Worm (Caenorhabditis elegans) whole organism, young adult: ENCODE results near the gene phy-2.

Experiments
- B0336.3 ChIP-seq: fragments of 200-800 bp; sonication (Bioruptor generic); IDR thresholded peaks from 2 replicates; pipeline ENCODE4 v1.3.6; 2022; ENCODE audit warnings: missing genetic modification characterization, missing compliant biosample characterization
- C17E4.6 ChIP-seq: fragments of 200-800 bp; sonication (Bioruptor generic); IDR thresholded peaks from 2 replicates; pipeline ENCODE4 v1.3.6; 2022; ENCODE audit warnings: missing genetic modification reagents, missing genetic modification characterization, missing compliant biosample characterization
- F10E7.11 ChIP-seq: sonication (generic microtip); optimal IDR thresholded peaks from 2 replicates; lab custom pipeline; 2017; ENCODE audit warnings: mild to moderate bottlenecking, missing genetic modification characterization, moderate library complexity, missing compliant biosample characterization
- F33H1.4 ChIP-seq: fragments of 200-800 bp; sonication (Bioruptor generic); IDR thresholded peaks from 2 replicates; pipeline ENCODE4 v1.3.6; 2022; ENCODE audit warnings: missing genetic modification reagents, missing genetic modification characterization, missing compliant biosample characterization
- F52B5.7 ChIP-seq: sonication (generic microtip); optimal IDR thresholded peaks from 2 replicates; lab custom pipeline; 2016; ENCODE audit warnings: mild to moderate bottlenecking, missing genetic modification characterization, missing compliant biosample characterization
- F55B11.4 ChIP-seq: sonication (generic microtip); optimal IDR thresholded peaks from 2 replicates; lab custom pipeline; 2016; ENCODE audit warnings: missing compliant biosample characterization, missing genetic modification characterization, borderline replicate concordance; ENCODE audit not compliant: insufficient read depth
- K12H6.12 ChIP-seq: fragments of 200-800 bp; sonication (Bioruptor generic); optimal IDR thresholded peaks from 2 replicates; lab custom pipeline; 2018; ENCODE audit warnings: mild to moderate bottlenecking, missing genetic modification characterization, missing compliant biosample characterization
- T07F8.4 ChIP-seq: sonication (generic microtip); optimal IDR thresholded peaks from 2 replicates; lab custom pipeline; 2016; ENCODE audit warnings: mild to moderate bottlenecking, missing genetic modification characterization, moderate library complexity, missing compliant biosample characterization
- Y53F4B.3 ChIP-seq: fragments of 200-800 bp; sonication (Bioruptor generic); IDR thresholded peaks from 2 replicates; pipeline ENCODE4 v1.3.6; 2022; ENCODE audit warnings: missing genetic modification reagents, missing genetic modification characterization, missing compliant biosample characterization
- Y56A3A.18 ChIP-seq: fragments of 200-800 bp; sonication (Bioruptor generic); IDR thresholded peaks from 2 replicates; pipeline ENCODE4 v1.3.6; 2022; ENCODE audit warnings: missing genetic modification reagents, missing genetic modification characterization, missing compliant biosample characterization
- ZK185.1 ChIP-seq: sonication (generic microtip); optimal IDR thresholded peaks from 2 replicates; lab custom pipeline; 2016; ENCODE audit warnings: mild to moderate bottlenecking, missing genetic modification characterization, missing compliant biosample characterization; ENCODE audit not compliant: poor library complexity, severe bottlenecking
- ama-1 ChIP-seq, 3 experiments: fragments of 150-350 bp in 1 of 3; sonication (generic microtip) in 2 of 3; optimal IDR thresholded peaks; 2 replicates each; lab custom pipeline; 2014 to 2018; ENCODE audit warnings: missing biosample characterization in 2 of 3, missing genetic modification characterization in 2 of 3, missing genetic modification reagents in 2 of 3
- aptf-2 ChIP-seq: fragments of 200-800 bp; sonication (Bioruptor generic); conservative IDR thresholded peaks from 2 replicates; pipeline ENCODE4 v1.3.6; 2022; ENCODE audit warnings: missing genetic modification reagents, missing genetic modification characterization, missing compliant biosample characterization
- atf-7 ChIP-seq: sonication (generic microtip); optimal IDR thresholded peaks from 2 replicates; lab custom pipeline; 2017; ENCODE audit warnings: mild to moderate bottlenecking, missing genetic modification characterization, missing compliant biosample characterization
- ceh-58 ChIP-seq: fragments of 200-800 bp; sonication (Bioruptor generic); IDR thresholded peaks from 2 replicates; pipeline ENCODE4 v1.3.6; 2022; ENCODE audit warnings: missing genetic modification characterization, missing compliant biosample characterization
- ceh-79 ChIP-seq: sonication (generic microtip); optimal IDR thresholded peaks from 2 replicates; lab custom pipeline; 2017; ENCODE audit warnings: mild to moderate bottlenecking, missing genetic modification characterization, missing compliant biosample characterization
- egl-18 ChIP-seq: fragments of 200-800 bp; sonication (Bioruptor generic); IDR thresholded peaks from 2 replicates; pipeline ENCODE4 v1.3.6; 2022; ENCODE audit warnings: missing genetic modification reagents, missing genetic modification characterization, missing compliant biosample characterization
- ekl-4 ChIP-seq: fragments of 200-800 bp; sonication (Bioruptor generic); IDR thresholded peaks from 2 replicates; pipeline ENCODE4 v1.3.6; 2022; ENCODE audit warnings: missing genetic modification reagents, missing genetic modification characterization, missing compliant biosample characterization
- him-1 ChIP-seq: sonication (generic microtip); optimal IDR thresholded peaks from 2 replicates; lab custom pipeline; 2016; ENCODE audit warnings: missing genotype, missing genetic modification reagents, missing genetic modification characterization, missing compliant biosample characterization
- hmg-20 ChIP-seq: fragments of 200-800 bp; sonication (Bioruptor generic); IDR thresholded peaks from 2 replicates; pipeline ENCODE4 v1.3.6; 2022; ENCODE audit warnings: missing genetic modification reagents, missing genetic modification characterization, missing compliant biosample characterization
- hrde-1 ChIP-seq: sonication (generic microtip); optimal IDR thresholded peaks from 2 replicates; lab custom pipeline; 2016; ENCODE audit warnings: missing genetic modification characterization, mild to moderate bottlenecking, missing compliant biosample characterization, moderate library complexity, missing genotype, missing genetic modification reagents, borderline replicate concordance
- lin-40 ChIP-seq: sonication (generic microtip); optimal IDR thresholded peaks from 2 replicates; lab custom pipeline; 2016; ENCODE audit warnings: missing genetic modification characterization, mild to moderate bottlenecking, missing compliant biosample characterization, missing genotype, missing genetic modification reagents
- madf-10 ChIP-seq: sonication (generic microtip); optimal IDR thresholded peaks from 2 replicates; lab custom pipeline; 2016; ENCODE audit warnings: mild to moderate bottlenecking, missing genetic modification characterization, missing compliant biosample characterization
- madf-3 ChIP-seq: fragments of 200-800 bp; sonication (Bioruptor generic); IDR thresholded peaks from 2 replicates; pipeline ENCODE4 v1.3.6; 2022; ENCODE audit warnings: missing genetic modification reagents, missing genetic modification characterization, missing compliant biosample characterization
- nhr-27 ChIP-seq: fragments of 200-800 bp; sonication (Bioruptor generic); optimal IDR thresholded peaks from 2 replicates; lab custom pipeline; 2018; ENCODE audit warnings: mild to moderate bottlenecking, missing genetic modification characterization, moderate library complexity, missing compliant biosample characterization
- rcor-1 ChIP-seq: fragments of 200-800 bp; sonication (Bioruptor generic); IDR thresholded peaks from 2 replicates; pipeline ENCODE4 v1.3.6; 2022; ENCODE audit warnings: missing genetic modification reagents, missing genetic modification characterization, missing compliant biosample characterization
- rec-8 ChIP-seq, 2 experiments: sonication (generic microtip); optimal IDR thresholded peaks; 2 replicates each; lab custom pipeline; 2016; ENCODE audit warnings: mild to moderate bottlenecking in 2 of 2, missing genetic modification characterization in 2 of 2, missing genetic modification reagents in 2 of 2, missing genotype in 2 of 2, missing biosample characterization in 1 of 2, missing compliant biosample characterization in 1 of 2, moderate library complexity in 1 of 2
- rpc-1 ChIP-seq, 2 experiments: fragments of 150-350 bp in 1 of 2; sonication (generic microtip) in 1 of 2; optimal IDR thresholded peaks; 2 replicates each; lab custom pipeline; 2014 to 2018; ENCODE audit warnings: missing biosample characterization in 1 of 2, missing genetic modification characterization in 1 of 2, missing genetic modification reagents in 1 of 2, missing genotype in 1 of 2
- sdz-38 ChIP-seq: sonication (generic microtip); optimal IDR thresholded peaks from 2 replicates; lab custom pipeline; 2016; ENCODE audit warnings: missing genotype, missing genetic modification characterization, missing compliant biosample characterization
- snpc-1.1 ChIP-seq: sonication (generic microtip); optimal IDR thresholded peaks from 2 replicates; lab custom pipeline; 2017; ENCODE audit warnings: missing genetic modification characterization, mild to moderate bottlenecking, missing compliant biosample characterization, antibody characterized with exemption, moderate library complexity, missing genotype, missing genetic modification reagents; ENCODE audit not compliant: insufficient read depth
- snpc-1.3 ChIP-seq: sonication (generic microtip); optimal IDR thresholded peaks from 2 replicates; lab custom pipeline; 2017; ENCODE audit warnings: missing genetic modification characterization, mild to moderate bottlenecking, missing compliant biosample characterization, antibody characterized with exemption, moderate library complexity, missing genotype, missing genetic modification reagents; ENCODE audit not compliant: insufficient read depth
- somi-1 ChIP-seq: fragments of 200-800 bp; sonication (Bioruptor generic); optimal IDR thresholded peaks from 2 replicates; lab custom pipeline; 2018; ENCODE audit warnings: mild to moderate bottlenecking, missing genetic modification characterization, missing compliant biosample characterization
- unc-130 ChIP-seq: sonication (generic microtip); optimal IDR thresholded peaks from 2 replicates; lab custom pipeline; 2016; ENCODE audit warnings: missing genetic modification reagents, missing genetic modification characterization, missing compliant biosample characterization
- xnd-1 ChIP-seq: sonication (generic microtip); optimal IDR thresholded peaks from 2 replicates; lab custom pipeline; 2016; ENCODE audit warnings: missing genotype, missing genetic modification reagents, missing genetic modification characterization, missing compliant biosample characterization
- zfh-2 ChIP-seq: fragments of 200-800 bp; sonication (Bioruptor generic); conservative IDR thresholded peaks from 2 replicates; pipeline ENCODE4 v1.3.6; 2022; ENCODE audit warnings: missing genetic modification reagents, missing genetic modification characterization, missing compliant biosample characterization
- zim-3 ChIP-seq: sonication (generic microtip); optimal IDR thresholded peaks from 2 replicates; lab custom pipeline; 2017; ENCODE audit warnings: mild to moderate bottlenecking, missing genetic modification characterization, moderate library complexity, missing compliant biosample characterization
- ztf-3 ChIP-seq: fragments of 200-800 bp; sonication (Bioruptor generic); optimal IDR thresholded peaks from 2 replicates; lab custom pipeline; 2018; ENCODE audit warnings: mild to moderate bottlenecking, missing genetic modification characterization, missing compliant biosample characterization
- ztf-6 ChIP-seq: fragments of 200-800 bp; sonication (Bioruptor generic); IDR thresholded peaks from 2 replicates; pipeline ENCODE4 v1.3.6; 2022; ENCODE audit warnings: missing genetic modification reagents, missing genetic modification characterization, missing compliant biosample characterization

phy-2 gene

ce11 chrIV:12238851-12239250 lies 23.1 kb upstream of the phy-2 start, which contains the start of gene sre-19:
Gene sre-19, minus strand, starts transcription at chrIV:12238951.
- no peak for TF ChIP-seq K12H6.12 (tag; lab: Kevin White, UChicago)
- no peak for TF ChIP-seq zim-3
- no peak for TF ChIP-seq sdz-38 (tag; lab: Kevin White, UChicago)
- no peak for TF ChIP-seq rec-8 (tag; optimal IDR thresholded peaks at IDR 0.05; lab: Kevin White, UChicago)
- no peak for TF ChIP-seq hrde-1 (tag; lab: Kevin White, UChicago)
- no peak for TF ChIP-seq ztf-6
- no peak for TF ChIP-seq C17E4.6 (GFP tag; lab: Robert Waterston, UW)
- TF ChIP-seq F55B11.4, result no peak
- no peak for TF ChIP-seq madf-10 (tag; lab: Kevin White, UChicago)
- TF ChIP-seq Y53F4B.3 (GFP tag; lab: Robert Waterston, UW), result no peak
- TF ChIP-seq Y56A3A.18 (GFP tag; lab: Robert Waterston, UW), result no peak
- TF ChIP-seq nhr-27 (tag; lab: Kevin White, UChicago), result no peak
- no peak for TF ChIP-seq T07F8.4 (tag; lab: Kevin White, UChicago)
- no peak for TF ChIP-seq snpc-1.1
- no peak for TF ChIP-seq madf-3 (GFP tag; lab: Robert Waterston, UW)
- no peak for TF ChIP-seq unc-130
- TF ChIP-seq ZK185.1 (tag; lab: Kevin White, UChicago), result no peak
- no peak for TF ChIP-seq xnd-1 (tag; lab: Kevin White, UChicago)
- no peak for TF ChIP-seq rpc-1 (optimal IDR thresholded peaks at IDR 0.05; lab: Kevin White, UChicago)
- TF ChIP-seq rpc-1 (tag; optimal IDR thresholded peaks at IDR 0.05; lab: Kevin White, UChicago), result no peak
- no peak for TF ChIP-seq F33H1.4 (GFP tag; lab: Robert Waterston, UW)

ce11 chrIV:12236011-12236410 lies 20.2 kb upstream of the phy-2 start, which contains the start of gene sre-16:
Gene sre-16, minus strand, starts transcription at chrIV:12236111.
- TF ChIP-seq ekl-4 (GFP tag; lab: Robert Waterston, UW) (no peak), ceh-58 (no peak), somi-1 (GFP tag; lab: Kevin White, UChicago) (no peak), K12H6.12 (tag; lab: Kevin White, UChicago) (no peak), C17E4.6 (GFP tag; lab: Robert Waterston, UW) (no peak), B0336.3 (no peak), F33H1.4 (GFP tag; lab: Robert Waterston, UW) (no peak), rpc-1 (optimal IDR thresholded peaks at IDR 0.05; lab: Kevin White, UChicago) (no peak), rpc-1 (tag; optimal IDR thresholded peaks at IDR 0.05; lab: Kevin White, UChicago) (no peak), lin-40 (tag; lab: Kevin White, UChicago) (no peak), ama-1 (optimal IDR thresholded peaks at IDR 0.05; lab: Kevin White, UChicago) (no peak), ama-1 (GFP tag; optimal IDR thresholded peaks at IDR 0.05; lab: Kevin White, UChicago) (no peak), snpc-1.3 (no peak), F10E7.11 (tag; lab: Kevin White, UChicago) (no peak), him-1 (no peak), F52B5.7 (tag; lab: Kevin White, UChicago) (no peak)

- no peak for TF ChIP-seq rcor-1 (GFP tag; lab: Robert Waterston, UW)
- TF ChIP-seq ztf-3 (GFP tag; lab: Kevin White, UChicago), result no peak
- no peak for TF ChIP-seq F33H1.4 (GFP tag; lab: Robert Waterston, UW)
- TF ChIP-seq egl-18 (GFP tag; lab: Robert Waterston, UW), result no peak
- TF ChIP-seq hmg-20 (GFP tag; lab: Robert Waterston, UW), result no peak
- TF ChIP-seq ceh-79 (tag; lab: Kevin White, UChicago), result no peak
- TF ChIP-seq ceh-58, result no peak
- no peak for TF ChIP-seq zfh-2 (GFP tag; lab: Robert Waterston, UW)
- TF ChIP-seq nhr-27 (tag; lab: Kevin White, UChicago), result no peak
- TF ChIP-seq aptf-2 (GFP tag; lab: Robert Waterston, UW), result no peak
- TF ChIP-seq atf-7 (tag; lab: Kevin White, UChicago), result no peak
- no peak for TF ChIP-seq madf-10 (tag; lab: Kevin White, UChicago)
- no peak for TF ChIP-seq madf-3 (GFP tag; lab: Robert Waterston, UW)
Measured at ce11 chrIV:12229679-12230078, 13.9 kb upstream of the phy-2 start, which contains the start of gene sre-18. Gene sre-18, minus strand, starts transcription at chrIV:12229779.
